Fruit fly (Drosophila melanogaster): ENCODE results near the gene park.

Gene park

DNA sequence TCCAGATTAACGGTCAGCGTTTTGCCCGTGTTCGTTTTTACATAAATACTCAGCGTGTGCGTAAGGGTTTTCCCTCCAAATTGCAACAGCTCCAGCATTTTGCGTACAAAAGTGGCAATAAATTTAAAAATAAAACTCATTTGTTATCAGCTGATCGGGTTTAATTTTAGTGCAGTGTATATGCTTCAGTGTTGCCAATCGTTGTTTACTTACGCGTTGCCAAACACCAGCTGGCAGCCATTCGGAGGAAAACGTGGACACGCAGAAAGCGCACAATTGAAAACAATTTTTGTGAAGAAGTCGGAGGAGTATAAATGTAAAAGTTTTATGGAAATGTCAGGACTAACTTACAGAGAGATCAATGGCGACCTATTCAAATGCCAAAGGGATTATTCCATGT is at the start of gene park, which contains the start of gene Targ3:
TSS of gene park (minus strand) at position 291 of the 400 bp plus-strand sequence.
TSS of gene Targ3 (plus strand) at position 269 of the 400 bp plus-strand sequence.
- TF ChIP-seq Abd-B (GFP tag; optimal IDR thresholded peaks at IDR 0.05) = no peak
- no peak for TF ChIP-seq CG32264 (GFP tag; optimal IDR thresholded peaks at IDR 0.05)
- TF ChIP-seq tai (GFP tag; optimal IDR thresholded peaks at IDR 0.05) = no peak
- TF ChIP-seq CrebA (GFP tag; optimal IDR thresholded peaks at IDR 0.05; ENCODE audit: borderline replicate concordance) = no peak
- TF ChIP-seq Jra (GFP tag; optimal IDR thresholded peaks at IDR 0.05) = no peak
- no peak for TF ChIP-seq lola (GFP tag; optimal IDR thresholded peaks at IDR 0.05)
- TF ChIP-seq usp (GFP tag; optimal IDR thresholded peaks at IDR 0.05) = no peak
- no peak for TF ChIP-seq sage (GFP tag; optimal IDR thresholded peaks at IDR 0.05)
- peak; percentile 64 for TF ChIP-seq Myc (optimal IDR thresholded peaks at IDR 0.05)
- no peak for TF ChIP-seq Sp1 (GFP tag; optimal IDR thresholded peaks at IDR 0.05)
- no peak for TF ChIP-seq woc (GFP tag; optimal IDR thresholded peaks at IDR 0.05)
- TF ChIP-seq Rel (GFP tag; optimal IDR thresholded peaks at IDR 0.05) = no peak
- TF ChIP-seq Rel (tag; optimal IDR thresholded peaks at IDR 0.05) = peak; percentile 38
- no peak for TF ChIP-seq Mio (GFP tag; optimal IDR thresholded peaks at IDR 0.05)
- TF ChIP-seq pan (optimal IDR thresholded peaks at IDR 0.05) = no peak
- no peak for TF ChIP-seq dmrt93B (GFP tag; optimal IDR thresholded peaks at IDR 0.05)
- peak; percentile 58 for TF ChIP-seq Hr83 (GFP tag; optimal IDR thresholded peaks at IDR 0.05; ENCODE audit: poor library complexity, severe bottlenecking)
- TF ChIP-seq br (GFP tag; optimal IDR thresholded peaks at IDR 0.05) = peak; percentile 49
- peak; percentile 36 for TF ChIP-seq GATAd (GFP tag; optimal IDR thresholded peaks at IDR 0.05)
- no peak for TF ChIP-seq HLH106 (tag; optimal IDR thresholded peaks at IDR 0.05)
- peak in 1 of 2 experiments; percentile 29 for TF ChIP-seq foxo (GFP tag; optimal IDR thresholded peaks at IDR 0.05)
- peak; percentile 43 for TF ChIP-seq ey (GFP tag; optimal IDR thresholded peaks at IDR 0.05)
- no peak for TF ChIP-seq N (GFP tag; optimal IDR thresholded peaks at IDR 0.05)
- no peak for TF ChIP-seq brk (GFP tag; optimal IDR thresholded peaks at IDR 0.05)
- TF ChIP-seq rgr (GFP tag; optimal IDR thresholded peaks at IDR 0.05) = peak; percentile 82
- peak; percentile 15 for TF ChIP-seq h (GFP tag; optimal IDR thresholded peaks at IDR 0.05)
- no peak for TF ChIP-seq CG9705 (GFP tag; optimal IDR thresholded peaks at IDR 0.05)
- TF ChIP-seq OdsH (GFP tag; optimal IDR thresholded peaks at IDR 0.05) = peak; percentile 68
- TF ChIP-seq fru (GFP tag; optimal IDR thresholded peaks at IDR 0.05) = no peak
- TF ChIP-seq sv (GFP tag; optimal IDR thresholded peaks at IDR 0.05) = peak; percentile 6
- TF ChIP-seq dl (GFP tag; optimal IDR thresholded peaks at IDR 0.05; ENCODE audit: insufficient read depth in 1 of 2, partially characterized antibody in 2 of 2) = no peak
- TF ChIP-seq Hr78 (GFP tag; optimal IDR thresholded peaks at IDR 0.05) = no peak
- no peak for TF ChIP-seq Vsx2 (GFP tag; optimal IDR thresholded peaks at IDR 0.05; ENCODE audit: partially characterized antibody)
- TF ChIP-seq Hnf4 (GFP tag; optimal IDR thresholded peaks at IDR 0.05) = peak; percentile 73
- TF ChIP-seq psq (GFP tag; optimal IDR thresholded peaks at IDR 0.05) = peak; percentile 47
- TF ChIP-seq Dif (GFP tag; optimal IDR thresholded peaks at IDR 0.05; ENCODE audit: partially characterized antibody) = no peak
- TF ChIP-seq Dfd (GFP tag; optimal IDR thresholded peaks at IDR 0.05) = no peak
- no peak for TF ChIP-seq jim (GFP tag; optimal IDR thresholded peaks at IDR 0.05)
- TF ChIP-seq dsf (GFP tag; optimal IDR thresholded peaks at IDR 0.05; ENCODE audit: borderline replicate concordance) = peak; percentile 62

DNA sequence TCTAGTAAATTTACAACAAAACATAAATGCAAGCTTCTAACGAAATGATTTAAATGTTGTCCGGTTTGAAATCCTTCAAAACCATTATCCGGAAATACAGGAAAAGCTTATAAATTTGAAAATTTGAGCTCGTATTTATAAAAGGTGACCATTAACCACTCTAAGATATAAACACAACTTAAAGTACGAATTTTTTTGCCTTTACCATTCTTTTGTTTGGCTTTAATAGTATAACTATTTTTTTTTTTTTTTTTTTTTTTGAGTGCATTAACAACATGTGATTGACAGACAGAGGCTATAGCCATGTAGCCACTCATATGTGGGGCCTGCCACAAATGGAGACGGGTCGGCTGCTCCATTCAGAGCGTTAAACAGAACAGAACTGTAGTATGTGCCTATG is 46.8 kb upstream of the park start:
- no peak for TF ChIP-seq fru (GFP tag; optimal IDR thresholded peaks at IDR 0.05)
- no peak for TF ChIP-seq CG32264 (GFP tag; optimal IDR thresholded peaks at IDR 0.05)
- TF ChIP-seq Hr78 (GFP tag; optimal IDR thresholded peaks at IDR 0.05) = no peak
- TF ChIP-seq foxo (GFP tag; optimal IDR thresholded peaks at IDR 0.05) = no peak
- no peak for TF ChIP-seq Vsx2 (GFP tag; optimal IDR thresholded peaks at IDR 0.05; ENCODE audit: partially characterized antibody)
- no peak for TF ChIP-seq br (GFP tag; optimal IDR thresholded peaks at IDR 0.05)
- no peak for TF ChIP-seq Hnf4 (GFP tag; optimal IDR thresholded peaks at IDR 0.05)
- TF ChIP-seq sv (GFP tag; optimal IDR thresholded peaks at IDR 0.05) = no peak
- no peak for TF ChIP-seq brk (GFP tag; optimal IDR thresholded peaks at IDR 0.05)
- no peak for TF ChIP-seq GATAd (GFP tag; optimal IDR thresholded peaks at IDR 0.05)

DNA sequence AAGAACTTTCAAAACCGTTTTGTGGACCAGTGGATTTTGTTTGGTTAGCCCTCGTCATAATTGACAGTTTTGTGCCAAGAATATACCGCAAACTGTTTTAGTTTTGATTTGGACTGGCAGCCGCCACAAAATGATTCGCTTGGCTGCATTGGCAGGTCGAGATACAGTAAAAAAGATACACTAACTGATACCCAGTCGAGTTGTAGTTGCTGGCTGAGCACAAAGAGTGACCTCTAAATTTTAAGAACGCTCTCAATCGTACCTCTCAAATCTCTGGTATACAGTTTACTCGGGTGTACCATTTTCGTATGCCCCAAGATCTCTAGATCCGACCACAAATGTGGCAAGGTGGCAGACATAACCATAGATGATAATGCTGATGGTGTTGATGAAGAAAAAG is 46.3 kb upstream of the park start:
- TF ChIP-seq lola (GFP tag; optimal IDR thresholded peaks at IDR 0.05) = no peak
- no peak for TF ChIP-seq psq (GFP tag; optimal IDR thresholded peaks at IDR 0.05)
- no peak for TF ChIP-seq Vsx2 (GFP tag; optimal IDR thresholded peaks at IDR 0.05; ENCODE audit: partially characterized antibody)
- TF ChIP-seq Jra (GFP tag; optimal IDR thresholded peaks at IDR 0.05) = no peak
- TF ChIP-seq Dfd (GFP tag; optimal IDR thresholded peaks at IDR 0.05) = no peak
- TF ChIP-seq dl (GFP tag; optimal IDR thresholded peaks at IDR 0.05; ENCODE audit: insufficient read depth in 1 of 2, partially characterized antibody in 2 of 2) = no peak
- TF ChIP-seq sv (GFP tag; optimal IDR thresholded peaks at IDR 0.05) = no peak
- no peak for TF ChIP-seq GATAd (GFP tag; optimal IDR thresholded peaks at IDR 0.05)
- TF ChIP-seq brk (GFP tag; optimal IDR thresholded peaks at IDR 0.05) = no peak
- TF ChIP-seq CG9705 (GFP tag; optimal IDR thresholded peaks at IDR 0.05) = no peak
- no peak for TF ChIP-seq fru (GFP tag; optimal IDR thresholded peaks at IDR 0.05)
- no peak for TF ChIP-seq woc (GFP tag; optimal IDR thresholded peaks at IDR 0.05)
- no peak for TF ChIP-seq br (GFP tag; optimal IDR thresholded peaks at IDR 0.05)
- TF ChIP-seq Hr83 (GFP tag; optimal IDR thresholded peaks at IDR 0.05; ENCODE audit: poor library complexity, severe bottlenecking) = no peak
- no peak for TF ChIP-seq Hr78 (GFP tag; optimal IDR thresholded peaks at IDR 0.05)
- no peak for TF ChIP-seq sage (GFP tag; optimal IDR thresholded peaks at IDR 0.05)
- no peak for TF ChIP-seq HLH106 (tag; optimal IDR thresholded peaks at IDR 0.05)
- no peak for TF ChIP-seq Mio (GFP tag; optimal IDR thresholded peaks at IDR 0.05)
- no peak for TF ChIP-seq Hnf4 (GFP tag; optimal IDR thresholded peaks at IDR 0.05)
- no peak for TF ChIP-seq CG32264 (GFP tag; optimal IDR thresholded peaks at IDR 0.05)
